Fruit fly (Drosophila melanogaster) whole organism, prepupa: ENCODE data around the gene CG17819.

ENCODE experiments used
- CG10631 ChIP-seq: fragments of 200-800 bp; sonication (Bioruptor generic); optimal IDR thresholded peaks from 2 replicates; lab custom pipeline; 2016; ENCODE audit warnings: missing biosample characterization, missing genetic modification characterization
- CG10669 ChIP-seq: fragments of 200-800 bp; sonication (Bioruptor generic); optimal IDR thresholded peaks from 3 replicates; lab custom pipeline; 2018; ENCODE audit warnings: missing biosample characterization, mild to moderate bottlenecking, missing genetic modification characterization, moderate library complexity
- CG11762 ChIP-seq: fragments of 200-800 bp; sonication (Bioruptor generic); optimal IDR thresholded peaks from 3 replicates; lab custom pipeline; 2016; ENCODE audit warnings: missing biosample characterization, missing genetic modification characterization; ENCODE audit not compliant: insufficient read depth
- CG11902 ChIP-seq: fragments of 200-800 bp; sonication (Bioruptor generic); optimal IDR thresholded peaks from 3 replicates; lab custom pipeline; 2016; ENCODE audit warnings: missing biosample characterization, missing genetic modification characterization
- CG15336 ChIP-seq: fragments of 200-800 bp; sonication (Bioruptor generic); IDR thresholded peaks from 2 replicates; pipeline ENCODE4 v1.3.6; 2022; ENCODE audit warnings: missing biosample characterization, missing genetic modification characterization
- CG16779 ChIP-seq: fragments of 200-800 bp; sonication (Bioruptor generic); optimal IDR thresholded peaks from 3 replicates; lab custom pipeline; 2017; ENCODE audit warnings: missing biosample characterization, mild to moderate bottlenecking, missing genetic modification characterization
- CG3032 ChIP-seq: fragments of 200-800 bp; optimal IDR thresholded peaks from 2 replicates; lab custom pipeline; 2019; ENCODE audit warnings: missing biosample characterization, mild to moderate bottlenecking, missing genetic modification characterization, moderate library complexity
- CG31627 ChIP-seq: fragments of 200-800 bp; sonication (Bioruptor generic); optimal IDR thresholded peaks from 3 replicates; lab custom pipeline; 2016; ENCODE audit warnings: missing biosample characterization, missing genetic modification characterization
- CG32006 ChIP-seq: fragments of 200-800 bp; sonication (Bioruptor generic); optimal IDR thresholded peaks from 3 replicates; lab custom pipeline; 2017; ENCODE audit warnings: missing biosample characterization, mild to moderate bottlenecking, missing genetic modification characterization
- CG34406 ChIP-seq: fragments of 200-800 bp; sonication (Bioruptor generic); optimal IDR thresholded peaks from 3 replicates; lab custom pipeline; 2016; ENCODE audit warnings: missing biosample characterization, missing genetic modification characterization
- CG3919 ChIP-seq: fragments of 200-800 bp; sonication (Bioruptor generic); optimal IDR thresholded peaks from 3 replicates; lab custom pipeline; 2016; ENCODE audit warnings: missing biosample characterization, missing genetic modification characterization
- CG4318 ChIP-seq: fragments of 200-800 bp; sonication (Bioruptor generic); optimal IDR thresholded peaks from 3 replicates; lab custom pipeline; 2017; ENCODE audit warnings: missing biosample characterization, mild to moderate bottlenecking, missing genetic modification characterization
- CG6163 ChIP-seq: fragments of 200-800 bp; sonication (Bioruptor generic); IDR thresholded peaks from 3 replicates; pipeline ENCODE4 v1.3.6; 2022; ENCODE audit warnings: missing biosample characterization, missing genetic modification characterization
- CG6276 ChIP-seq: fragments of 200-800 bp; sonication (Bioruptor generic); optimal IDR thresholded peaks from 2 replicates; lab custom pipeline; 2017; ENCODE audit warnings: missing biosample characterization, mild to moderate bottlenecking, missing genetic modification characterization
- CG6792 ChIP-seq: fragments of 200-800 bp; sonication (Bioruptor generic); optimal IDR thresholded peaks from 3 replicates; lab custom pipeline; 2016; ENCODE audit warnings: missing biosample characterization, missing genetic modification characterization
- CG6808 ChIP-seq: fragments of 200-800 bp; sonication (Bioruptor generic); optimal IDR thresholded peaks from 3 replicates; lab custom pipeline; 2017; ENCODE audit warnings: missing biosample characterization, missing genetic modification characterization, mild to moderate bottlenecking, moderate library complexity, missing genetic modification reagents
- CG6854 ChIP-seq: fragments of 200-800 bp; sonication (Bioruptor generic); optimal IDR thresholded peaks from 2 replicates; lab custom pipeline; 2017; ENCODE audit warnings: missing biosample characterization, mild to moderate bottlenecking, missing genetic modification characterization
- CG7368 ChIP-seq: fragments of 200-800 bp; sonication (Bioruptor generic); optimal IDR thresholded peaks from 3 replicates; lab custom pipeline; 2016; ENCODE audit warnings: missing biosample characterization, missing genetic modification characterization
- CG8119 ChIP-seq: fragments of 200-800 bp; sonication (Bioruptor generic); IDR thresholded peaks from 3 replicates; pipeline ENCODE4 v1.3.6; 2022; ENCODE audit warnings: missing biosample characterization, missing genetic modification characterization
- CG9139 ChIP-seq: fragments of 200-800 bp; sonication (Bioruptor generic); optimal IDR thresholded peaks from 3 replicates; lab custom pipeline; 2017; ENCODE audit warnings: missing biosample characterization, mild to moderate bottlenecking, missing genetic modification characterization
- Eip75B ChIP-seq: fragments of 200-800 bp; sonication (Bioruptor generic); optimal IDR thresholded peaks from 3 replicates; lab custom pipeline; 2016; ENCODE audit warnings: missing biosample characterization, missing genetic modification characterization
- Eip78C ChIP-seq: fragments of 200-800 bp; sonication (Bioruptor generic); peaks from one replicate; lab custom pipeline; 2016; ENCODE audit warnings: missing biosample characterization, missing genetic modification characterization
- Eip93F ChIP-seq: fragments of 200-800 bp; sonication (Bioruptor generic); optimal IDR thresholded peaks from 2 replicates; lab custom pipeline; 2016; ENCODE audit warnings: missing biosample characterization, mild to moderate bottlenecking, missing genetic modification characterization
- Ets96B ChIP-seq: fragments of 200-800 bp; optimal IDR thresholded peaks from 2 replicates; lab custom pipeline; 2019; ENCODE audit warnings: missing biosample characterization, mild to moderate bottlenecking, missing genetic modification characterization, moderate library complexity
- Gug ChIP-seq: fragments of 200-800 bp; sonication (Bioruptor generic); IDR thresholded peaks from 2 replicates; pipeline ENCODE4 v1.3.6; 2022; ENCODE audit warnings: missing biosample characterization, missing genetic modification characterization
- Hr38 ChIP-seq: sonication (Bioruptor generic); optimal IDR thresholded peaks from 2 replicates; lab custom pipeline; 2016; ENCODE audit warnings: missing biosample characterization, missing genetic modification characterization
- Hr4 ChIP-seq: fragments of 200-800 bp; sonication (Bioruptor generic); optimal IDR thresholded peaks from 3 replicates; lab custom pipeline; 2016; ENCODE audit warnings: missing biosample characterization, missing genetic modification characterization
- Lpt ChIP-seq: fragments of 200-800 bp; sonication (Bioruptor generic); optimal IDR thresholded peaks from 3 replicates; lab custom pipeline; 2016; ENCODE audit warnings: missing biosample characterization, missing genetic modification characterization
- OdsH ChIP-seq: fragments of 200-800 bp; sonication (Bioruptor generic); optimal IDR thresholded peaks from 3 replicates; lab custom pipeline; 2016; ENCODE audit warnings: missing biosample characterization, missing genetic modification characterization
- Smox ChIP-seq: fragments of 200-800 bp; sonication (Bioruptor generic); optimal IDR thresholded peaks from 3 replicates; lab custom pipeline; 2016; ENCODE audit warnings: missing biosample characterization, missing genetic modification characterization
- Sox102F ChIP-seq: fragments of 200-800 bp; sonication (Bioruptor generic); optimal IDR thresholded peaks from 2 replicates; lab custom pipeline; 2016; ENCODE audit warnings: missing biosample characterization, mild to moderate bottlenecking, missing genetic modification characterization
- Sox14 ChIP-seq: fragments of 200-800 bp; sonication (Bioruptor generic); optimal IDR thresholded peaks from 3 replicates; lab custom pipeline; 2016; ENCODE audit warnings: missing biosample characterization, missing genetic modification characterization
- achi ChIP-seq: fragments of 200-800 bp; sonication (Bioruptor generic); optimal IDR thresholded peaks from 3 replicates; lab custom pipeline; 2016; ENCODE audit warnings: missing biosample characterization, missing genetic modification characterization
- acj6 ChIP-seq: fragments of 200-800 bp; sonication (Bioruptor generic); optimal IDR thresholded peaks from 3 replicates; lab custom pipeline; 2016; ENCODE audit warnings: missing biosample characterization, missing genetic modification characterization
- dsx ChIP-seq: fragments of 200-800 bp; optimal IDR thresholded peaks from 3 replicates; lab custom pipeline; 2019; ENCODE audit warnings: missing biosample characterization, mild to moderate bottlenecking, missing genetic modification characterization, moderate library complexity; ENCODE audit not compliant: poor library complexity, severe bottlenecking
- esn ChIP-seq: fragments of 200-800 bp; sonication (Bioruptor generic); optimal IDR thresholded peaks from 2 replicates; lab custom pipeline; 2016; ENCODE audit warnings: missing biosample characterization, mild to moderate bottlenecking, missing genetic modification characterization, moderate library complexity
- fd59A ChIP-seq: fragments of 200-800 bp; sonication (Bioruptor generic); optimal IDR thresholded peaks from 2 replicates; lab custom pipeline; 2017; ENCODE audit warnings: missing biosample characterization, mild to moderate bottlenecking, missing genetic modification characterization, missing genetic modification reagents
- fd85E ChIP-seq: fragments of 200-800 bp; sonication (Bioruptor generic); optimal IDR thresholded peaks from 3 replicates; lab custom pipeline; 2016; ENCODE audit warnings: missing biosample characterization, missing genetic modification characterization
- lz ChIP-seq: fragments of 200-800 bp; sonication (Bioruptor generic); optimal IDR thresholded peaks from 3 replicates; lab custom pipeline; 2016; ENCODE audit warnings: missing biosample characterization, missing genetic modification characterization
- net ChIP-seq: fragments of 200-800 bp; sonication (Bioruptor generic); optimal IDR thresholded peaks from 3 replicates; lab custom pipeline; 2016; ENCODE audit warnings: missing biosample characterization, missing genetic modification characterization
- pdm3 ChIP-seq: fragments of 200-800 bp; sonication (Bioruptor generic); optimal IDR thresholded peaks from 3 replicates; lab custom pipeline; 2016; ENCODE audit warnings: missing biosample characterization, missing genetic modification characterization
- spab ChIP-seq: fragments of 200-800 bp; sonication (Bioruptor generic); optimal IDR thresholded peaks from 2 replicates; lab custom pipeline; 2017; ENCODE audit warnings: missing biosample characterization, mild to moderate bottlenecking, missing genetic modification characterization, missing genetic modification reagents
- ss ChIP-seq, 2 experiments: fragments of 200-800 bp; sonication (Bioruptor generic); optimal IDR thresholded peaks; 2 replicates in 1 of 2; 3 replicates in 1 of 2; lab custom pipeline; 2017 to 2018; ENCODE audit warnings: mild to moderate bottlenecking in 2 of 2, missing biosample characterization in 2 of 2, missing genetic modification characterization in 2 of 2, moderate library complexity in 1 of 2
- vri ChIP-seq: fragments of 200-800 bp; sonication (Bioruptor generic); optimal IDR thresholded peaks from 3 replicates; lab custom pipeline; 2016; ENCODE audit warnings: missing biosample characterization, mild to moderate bottlenecking, missing genetic modification characterization

The CG17819 gene

DNA sequence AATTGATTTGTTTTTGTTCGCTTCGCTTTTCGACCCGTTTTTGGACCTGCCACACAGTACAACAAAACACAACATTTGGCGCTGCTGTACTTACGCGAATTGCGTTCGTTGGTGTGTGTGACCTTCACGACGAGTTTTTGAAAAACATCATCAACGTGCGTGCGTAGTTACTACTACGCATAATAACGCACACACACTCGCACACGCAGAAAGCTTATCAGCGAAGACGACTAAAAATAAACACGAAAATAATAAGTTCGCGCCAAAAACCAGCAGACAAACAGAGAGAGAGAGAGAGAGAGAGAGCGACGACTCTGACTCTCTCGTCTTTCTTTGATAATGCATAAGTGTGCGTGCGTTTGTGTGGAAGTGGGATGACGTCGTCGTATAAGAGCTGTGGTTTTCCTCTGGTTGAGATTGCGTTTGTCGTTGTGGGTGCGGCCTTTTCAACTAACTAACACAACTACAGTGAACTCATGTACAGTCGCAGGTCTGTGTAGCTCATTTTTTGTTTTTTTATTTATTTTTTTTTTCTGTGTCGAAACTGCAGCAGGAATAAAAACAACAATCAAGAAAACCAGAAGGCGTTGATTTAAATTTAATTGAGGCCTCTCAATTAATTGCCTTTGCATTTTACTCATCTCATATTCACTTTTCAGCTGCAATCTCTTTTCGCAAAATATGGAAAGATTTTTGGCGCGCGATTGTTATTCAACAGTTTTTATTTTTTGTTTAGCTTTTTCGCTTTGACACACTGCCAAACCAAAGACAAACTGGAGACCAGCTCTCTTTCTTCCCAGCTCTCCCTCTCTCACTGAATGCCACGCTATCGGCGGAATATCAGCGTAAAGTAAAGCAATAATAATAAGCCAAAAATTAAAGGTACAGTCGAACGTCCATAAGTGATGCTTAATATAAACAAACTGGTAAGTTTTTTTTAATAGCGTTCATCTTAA lies 31.5 kb downstream of the CG17819 start (continued):
- peak; percentile 3 for TF ChIP-seq OdsH (GFP tag; lab: Kevin White, UChicago)
- TF ChIP-seq CG6792 (GFP tag; lab: Kevin White, UChicago), result peak; percentile 31
- no peak for TF ChIP-seq Gug (GFP tag; lab: Robert Waterston, UW)
- TF ChIP-seq CG15336 (GFP tag; lab: Robert Waterston, UW), result peak; percentile 67
- no peak for TF ChIP-seq lz (GFP tag; lab: Kevin White, UChicago)
- TF ChIP-seq Ets96B (tag; lab: Kevin White, UChicago), result no peak
- peak; percentile 69 for TF ChIP-seq CG11762
- peak; percentile 58 for TF ChIP-seq spab (GFP tag; lab: Kevin White, UChicago)
- no peak for TF ChIP-seq CG4318
- TF ChIP-seq CG3919 (GFP tag; lab: Kevin White, UChicago), result peak; percentile 50
- peak; percentile 38 for TF ChIP-seq pdm3 (GFP tag; lab: Kevin White, UChicago)
- TF ChIP-seq Lpt (GFP tag; lab: Kevin White, UChicago), result peak; percentile 64
- TF ChIP-seq CG7368 (GFP tag; lab: Kevin White, UChicago), result peak; percentile 35
- peak; percentile 33 for TF ChIP-seq CG34406
- no peak for TF ChIP-seq fd59A (GFP tag; lab: Kevin White, UChicago)
- TF ChIP-seq CG31627 (GFP tag; lab: Kevin White, UChicago), result no peak
- peak; percentile 76 for TF ChIP-seq Eip75B (GFP tag; lab: Kevin White, UChicago)
- TF ChIP-seq CG3032, result peak; percentile 16
- TF ChIP-seq CG6276 (GFP tag; lab: Kevin White, UChicago), result peak; percentile 46
- TF ChIP-seq Sox102F (GFP tag; lab: Kevin White, UChicago), result peak; percentile 52
- TF ChIP-seq acj6 (GFP tag; lab: Kevin White, UChicago), result no peak
- peak; percentile 78 for TF ChIP-seq Eip93F (GFP tag; lab: Kevin White, UChicago)
- peak; percentile 62 for TF ChIP-seq CG8119 (GFP tag; lab: Robert Waterston, UW)
- peak; percentile 43 for TF ChIP-seq net (GFP tag; lab: Kevin White, UChicago)
- TF ChIP-seq fd85E (GFP tag; lab: Kevin White, UChicago), result peak; percentile 51
- peak; percentile 71 for TF ChIP-seq CG6854
- TF ChIP-seq Hr38 (GFP tag; lab: Kevin White, UChicago), result no peak
- peak; percentile 28 for TF ChIP-seq esn (GFP tag; lab: Kevin White, UChicago)
- peak; percentile 42 for TF ChIP-seq CG16779 (tag; lab: Kevin White, UChicago)

DNA sequence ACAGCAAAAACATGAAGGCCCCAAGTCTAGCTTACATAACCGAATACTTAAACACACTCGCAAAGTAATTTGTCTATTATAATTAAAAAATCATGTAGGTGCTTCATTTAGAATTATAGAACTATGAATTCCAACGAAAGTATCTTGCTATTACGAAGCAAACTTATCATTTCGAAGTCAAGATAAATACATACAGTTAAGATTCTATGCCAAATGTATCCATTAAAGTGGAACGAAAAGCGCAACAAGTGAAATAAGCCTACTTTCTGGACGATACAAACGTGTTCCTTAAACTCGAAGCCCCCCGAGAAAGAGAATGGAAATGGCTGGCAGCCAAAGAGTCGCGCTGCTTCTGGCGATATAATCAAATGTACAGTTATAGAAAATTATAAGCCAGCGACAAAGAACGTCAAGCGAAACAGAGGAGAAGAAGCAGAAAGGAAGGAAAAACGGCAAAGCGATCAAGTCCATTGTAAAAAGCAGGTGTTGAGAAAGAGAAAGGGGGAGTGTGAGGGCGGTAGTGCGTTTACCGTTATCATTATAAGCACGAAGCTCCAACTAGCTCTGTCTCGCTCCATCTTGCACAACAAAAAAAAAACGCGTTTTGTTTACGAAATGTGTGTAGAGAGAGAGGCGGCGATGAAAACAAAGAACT lies 32.6 kb downstream of the CG17819 start:
- TF ChIP-seq CG6276 (GFP tag; lab: Kevin White, UChicago) (peak; percentile 21), pdm3 (GFP tag; lab: Kevin White, UChicago) (peak; percentile 27), CG9139 (GFP tag; lab: Kevin White, UChicago) (no peak), CG10631 (GFP tag; lab: Kevin White, UChicago) (peak; percentile 30), Ets96B (tag; lab: Kevin White, UChicago) (peak; percentile 30), CG6808 (GFP tag; lab: Kevin White, UChicago) (peak; percentile 30), CG10669 (GFP tag; lab: Kevin White, UChicago) (peak; percentile 48), spab (GFP tag; lab: Kevin White, UChicago) (peak; percentile 30), dsx (GFP tag; lab: Kevin White, UChicago) (peak; percentile 15), Hr4 (GFP tag; lab: Kevin White, UChicago) (peak; percentile 11), Lpt (GFP tag; lab: Kevin White, UChicago) (peak; percentile 3), Sox14 (GFP tag; lab: Kevin White, UChicago) (peak; percentile 60), acj6 (GFP tag; lab: Kevin White, UChicago) (peak; percentile 23), CG32006 (GFP tag; lab: Kevin White, UChicago) (peak; percentile 66), CG11902 (GFP tag; lab: Kevin White, UChicago) (no peak), CG11762 (no peak), achi (GFP tag; lab: Kevin White, UChicago) (no peak), Smox (GFP tag; lab: Kevin White, UChicago) (no peak), CG6854 (peak; percentile 2), vri (GFP tag; lab: Kevin White, UChicago) (peak; percentile 40), Sox102F (GFP tag; lab: Kevin White, UChicago) (no peak), CG3919 (GFP tag; lab: Kevin White, UChicago) (peak; percentile 13), CG6163 (peak; percentile 29; the same call in 1 of the 3 replicates), CG8119 (GFP tag; lab: Robert Waterston, UW) (0 out of 3 replicates have a peak, but pooled peaks have one; percentile 12), fd59A (GFP tag; lab: Kevin White, UChicago) (peak; percentile 26), ss (GFP tag; optimal IDR thresholded peaks at IDR 0.05; lab: Kevin White, UChicago) (peak; percentile 15 to 21), CG15336 (GFP tag; lab: Robert Waterston, UW) (0 out of 2 replicates have a peak, but pooled peaks have one; percentile 15), Eip78C (GFP tag; lab: Kevin White, UChicago) (peak; percentile 72), esn (GFP tag; lab: Kevin White, UChicago) (peak; percentile 28)
- TF ChIP-seq, all 60 proteins: peak for 23
